Fruit fly (Drosophila melanogaster): ENCODE data around the gene CG8492.

The CG8492 gene

dm6 chr3L:7714301-7714946 is 17.6 kb downstream of the CG8492 start (continued):
- TF ChIP-seq D19B (GFP tag; optimal IDR thresholded peaks at IDR 0.05) = no peak
- no peak for TF ChIP-seq CG16863 (GFP tag; optimal IDR thresholded peaks at IDR 0.05)
- no peak for TF ChIP-seq Jarid2 (GFP tag; optimal IDR thresholded peaks at IDR 0.05)
- no peak for TF ChIP-seq CG6683 (GFP tag; optimal IDR thresholded peaks at IDR 0.05)
- no peak for TF ChIP-seq Poxn (GFP tag; IDR thresholded peaks at IDR 0.05)
- TF ChIP-seq CG9727 (GFP tag; optimal IDR thresholded peaks at IDR 0.05) = no peak
- TF ChIP-seq tll (GFP tag; optimal IDR thresholded peaks at IDR 0.05) = peak in 1 of 2 experiments; percentile 92
- peak; percentile 99 for TF ChIP-seq pros (GFP tag; optimal IDR thresholded peaks at IDR 0.05)
- TF ChIP-seq ewg (GFP tag; optimal IDR thresholded peaks at IDR 0.05) = peak; percentile 65
- TF ChIP-seq zfh2 (GFP tag; optimal IDR thresholded peaks at IDR 0.05) = no peak
- no peak for TF ChIP-seq org-1 (GFP tag; optimal IDR thresholded peaks at IDR 0.05)
- no peak for TF ChIP-seq CG31388 (GFP tag; optimal IDR thresholded peaks at IDR 0.05)
- TF ChIP-seq CG14965 (GFP tag; optimal IDR thresholded peaks at IDR 0.05; ENCODE audit: borderline replicate concordance) = no peak
- TF ChIP-seq CG2120 (GFP tag; optimal IDR thresholded peaks at IDR 0.05) = no peak
- TF ChIP-seq Deaf1 (tag; optimal IDR thresholded peaks at IDR 0.05) = peak; percentile 14
- TF ChIP-seq Dfd (GFP tag; optimal IDR thresholded peaks at IDR 0.05) = no peak
- TF ChIP-seq Dip3 (GFP tag; optimal IDR thresholded peaks at IDR 0.05) = no peak
- TF ChIP-seq crp (GFP tag; optimal IDR thresholded peaks at IDR 0.05) = no peak
- no peak for TF ChIP-seq abd-A (tag; optimal IDR thresholded peaks at IDR 0.05)
- TF ChIP-seq CG10565 (GFP tag; optimal IDR thresholded peaks at IDR 0.05) = no peak
- no peak for TF ChIP-seq Bdp1 (GFP tag; optimal IDR thresholded peaks at IDR 0.05)
- no peak for TF ChIP-seq sisA (GFP tag; IDR thresholded peaks at IDR 0.05)
- TF ChIP-seq Ets97D (GFP tag; optimal IDR thresholded peaks at IDR 0.05) = no peak
- no peak for TF ChIP-seq jumu (GFP tag; optimal IDR thresholded peaks at IDR 0.05)
- TF ChIP-seq CG12219 (GFP tag; optimal IDR thresholded peaks at IDR 0.05) = no peak
- TF ChIP-seq Lhr (GFP tag; optimal IDR thresholded peaks at IDR 0.05) = no peak
- TF ChIP-seq CG2202 (tag; optimal IDR thresholded peaks at IDR 0.05) = no peak
- no peak for TF ChIP-seq dati (GFP tag; IDR thresholded peaks at IDR 0.05)
- no peak for TF ChIP-seq HHEX (GFP tag; optimal IDR thresholded peaks at IDR 0.05)
- TF ChIP-seq trh (GFP tag; optimal IDR thresholded peaks at IDR 0.05) = no peak
- TF ChIP-seq pho (GFP tag; optimal IDR thresholded peaks at IDR 0.05) = no peak
- TF ChIP-seq Ets65A (GFP tag) = peak; percentile 60
- no peak for TF ChIP-seq chif (GFP tag; optimal IDR thresholded peaks at IDR 0.05)
- TF ChIP-seq CG12104 (GFP tag; optimal IDR thresholded peaks at IDR 0.05) = no peak
- TF ChIP-seq unpg (GFP tag; optimal IDR thresholded peaks at IDR 0.05) = no peak
- no peak for TF ChIP-seq CG12659 (GFP tag; optimal IDR thresholded peaks at IDR 0.05)
- TF ChIP-seq E2f2 (GFP tag; IDR thresholded peaks at IDR 0.05) = no peak
- TF ChIP-seq run (tag; optimal IDR thresholded peaks at IDR 0.05) = no peak
- peak; percentile 67 for TF ChIP-seq Kr (GFP tag; optimal IDR thresholded peaks at IDR 0.05)
- TF ChIP-seq CG15514 (GFP tag; optimal IDR thresholded peaks at IDR 0.05) = no peak
- no peak for TF ChIP-seq CG12769 (tag; optimal IDR thresholded peaks at IDR 0.05)
- no peak for TF ChIP-seq CG30403 (GFP tag; optimal IDR thresholded peaks at IDR 0.05)
- TF ChIP-seq kah (GFP tag; optimal IDR thresholded peaks at IDR 0.05) = peak; percentile 25
- TF ChIP-seq CG8765 (GFP tag; IDR thresholded peaks at IDR 0.05) = no peak
- TF ChIP-seq gro (GFP tag; optimal IDR thresholded peaks at IDR 0.05) = no peak
- TF ChIP-seq CG4707 (GFP tag; optimal IDR thresholded peaks at IDR 0.05) = no peak
- no peak for TF ChIP-seq Chrac-16 (GFP tag; optimal IDR thresholded peaks at IDR 0.05)
- no peak for TF ChIP-seq sna (GFP tag; IDR thresholded peaks at IDR 0.05; ENCODE audit: partially characterized antibody)
- TF ChIP-seq Adf1 (GFP tag; IDR thresholded peaks at IDR 0.05) = no peak
- TF ChIP-seq phol (tag; optimal IDR thresholded peaks at IDR 0.05) = no peak

Measured in whole organism, embryonic.